Fruit fly (Drosophila melanogaster) whole organism, embryonic: ENCODE results near the gene Nab2.

Experiments used
- Atf-2 ChIP-seq: fragments of 200-800 bp; sonication (Bioruptor generic); optimal IDR thresholded peaks from 2 replicates; lab custom pipeline; 2016; ENCODE audit warnings: missing biosample characterization, missing genetic modification characterization
- CG10366 ChIP-seq: fragments of 200-800 bp; sonication (Bioruptor generic); IDR thresholded peaks from 2 replicates; pipeline ENCODE4 v1.3.6; 2022; ENCODE audit warnings: missing biosample characterization, missing genetic modification characterization
- CG11085 ChIP-seq: fragments of 200-800 bp; sonication (Bioruptor generic); IDR thresholded peaks from 2 replicates; pipeline ENCODE4 v1.3.6; 2022; ENCODE audit warnings: missing biosample characterization, missing genetic modification characterization
- CG12391 ChIP-seq: fragments of 200-800 bp; sonication (Bioruptor generic); optimal IDR thresholded peaks from 3 replicates; lab custom pipeline; 2018; ENCODE audit warnings: missing biosample characterization, mild to moderate bottlenecking, missing genetic modification characterization, moderate library complexity
- CG13296 ChIP-seq: fragments of 200-800 bp; sonication (Bioruptor generic); optimal IDR thresholded peaks from 3 replicates; lab custom pipeline; 2018; ENCODE audit warnings: missing biosample characterization, mild to moderate bottlenecking, missing genetic modification characterization
- CG15011 ChIP-seq: fragments of 200-800 bp; sonication (Bioruptor generic); optimal IDR thresholded peaks from 3 replicates; lab custom pipeline; 2018; ENCODE audit warnings: missing biosample characterization, mild to moderate bottlenecking, missing genetic modification characterization
- CG17912 ChIP-seq: fragments of 200-800 bp; sonication (Bioruptor generic); optimal IDR thresholded peaks from 2 replicates; lab custom pipeline; 2018; ENCODE audit warnings: missing biosample characterization, mild to moderate bottlenecking, missing genetic modification characterization
- CG18011 ChIP-seq: fragments of 200-800 bp; sonication (Bioruptor generic); optimal IDR thresholded peaks from 2 replicates; lab custom pipeline; 2017; ENCODE audit warnings: missing biosample characterization, missing genetic modification characterization, mild to moderate bottlenecking, moderate library complexity, missing genotype
- CG2678 ChIP-seq: fragments of 200-800 bp; sonication (Bioruptor generic); optimal IDR thresholded peaks from 3 replicates; lab custom pipeline; 2019; ENCODE audit warnings: missing biosample characterization, mild to moderate bottlenecking, missing genetic modification characterization, moderate library complexity
- CG2889 ChIP-seq: fragments of 200-800 bp; sonication (Bioruptor generic); IDR thresholded peaks from 3 replicates; pipeline ENCODE4 v1.3.6; 2022; ENCODE audit warnings: missing biosample characterization, missing genetic modification characterization
- CG34422 ChIP-seq: fragments of 200-800 bp; sonication (Bioruptor generic); IDR thresholded peaks from 3 replicates; pipeline ENCODE4 v1.3.6; 2022; ENCODE audit warnings: missing biosample characterization, missing genetic modification characterization
- CG3847 ChIP-seq: fragments of 200-800 bp; sonication (Bioruptor generic); IDR thresholded peaks from 2 replicates; pipeline ENCODE4 v1.3.6; 2022; ENCODE audit warnings: missing biosample characterization, missing genetic modification characterization
- CG3995 ChIP-seq: fragments of 200-800 bp; sonication (Bioruptor generic); optimal IDR thresholded peaks from 3 replicates; lab custom pipeline; 2016; ENCODE audit warnings: missing biosample characterization, missing genetic modification characterization
- CG4282 ChIP-seq: fragments of 200-800 bp; sonication (Bioruptor generic); optimal IDR thresholded peaks from 2 replicates; lab custom pipeline; 2016; ENCODE audit warnings: missing biosample characterization, missing genetic modification characterization
- CG6654 ChIP-seq: fragments of 200-800 bp; sonication (Bioruptor generic); optimal IDR thresholded peaks from 2 replicates; lab custom pipeline; 2017; ENCODE audit warnings: missing biosample characterization, mild to moderate bottlenecking, missing genetic modification characterization
- CG7745 ChIP-seq: fragments of 200-800 bp; sonication (Bioruptor generic); optimal IDR thresholded peaks from 2 replicates; lab custom pipeline; 2018; ENCODE audit warnings: missing biosample characterization, mild to moderate bottlenecking, missing genetic modification characterization, moderate library complexity
- CG7987 ChIP-seq: fragments of 200-800 bp; sonication (Bioruptor generic); optimal IDR thresholded peaks from 2 replicates; lab custom pipeline; 2018; ENCODE audit warnings: missing biosample characterization, mild to moderate bottlenecking, missing genetic modification characterization, moderate library complexity
- CG9932 ChIP-seq: fragments of 200-800 bp; sonication (Bioruptor generic); IDR thresholded peaks from 2 replicates; pipeline ENCODE4 v1.3.6; 2022; ENCODE audit warnings: missing biosample characterization, missing genetic modification characterization
- D ChIP-seq, 2 experiments: fragments of 200-800 bp in 1 of 2; fragments of >200 bp in 1 of 2; sonication (Bioruptor generic) in 1 of 2; optimal IDR thresholded peaks; 2 replicates in 1 of 2; 3 replicates in 1 of 2; lab custom pipeline; 2017; ENCODE audit warnings: mild to moderate bottlenecking in 1 of 2, missing biosample characterization in 1 of 2, missing genetic modification characterization in 1 of 2, missing genetic modification reagents in 1 of 2
- Dek ChIP-seq: fragments of 200-800 bp; sonication (Bioruptor generic); optimal IDR thresholded peaks from 3 replicates; lab custom pipeline; 2019; ENCODE audit warnings: missing biosample characterization, mild to moderate bottlenecking, missing genetic modification characterization, moderate library complexity
- Dp ChIP-seq: fragments of 200-800 bp; sonication (Bioruptor generic); optimal IDR thresholded peaks from 2 replicates; lab custom pipeline; 2018; ENCODE audit warnings: missing biosample characterization, mild to moderate bottlenecking, missing genetic modification characterization, moderate library complexity
- E2f2 ChIP-seq: fragments of 200-800 bp; sonication (Bioruptor generic); IDR thresholded peaks from 2 replicates; pipeline ENCODE4 v1.3.6; 2022; ENCODE audit warnings: missing biosample characterization, missing genetic modification characterization
- Hr3 ChIP-seq: fragments of 200-800 bp; sonication (Bioruptor generic); optimal IDR thresholded peaks from 3 replicates; lab custom pipeline; 2016; ENCODE audit warnings: missing biosample characterization, missing genetic modification characterization
- Lhr ChIP-seq: fragments of 200-800 bp; sonication (Bioruptor generic); optimal IDR thresholded peaks from 3 replicates; lab custom pipeline; 2017; ENCODE audit warnings: mild to moderate bottlenecking, missing biosample characterization, missing genetic modification reagents, missing genetic modification characterization
- MESR4 ChIP-seq: fragments of 200-800 bp; sonication (Bioruptor generic); optimal IDR thresholded peaks from 2 replicates; lab custom pipeline; 2018; ENCODE audit warnings: missing biosample characterization, mild to moderate bottlenecking, missing genetic modification characterization, moderate library complexity
- MTF-1 ChIP-seq: fragments of 200-800 bp; sonication (Bioruptor generic); optimal IDR thresholded peaks from 2 replicates; lab custom pipeline; 2018; ENCODE audit warnings: missing biosample characterization, mild to moderate bottlenecking, missing genetic modification characterization, borderline replicate concordance
- Meics ChIP-seq: fragments of 200-800 bp; sonication (Bioruptor generic); optimal IDR thresholded peaks from 2 replicates; lab custom pipeline; 2017; ENCODE audit warnings: missing biosample characterization, mild to moderate bottlenecking, missing genetic modification characterization
- Mes4 ChIP-seq: fragments of 200-800 bp; sonication (Bioruptor generic); optimal IDR thresholded peaks from 2 replicates; lab custom pipeline; 2016; ENCODE audit warnings: missing biosample characterization, missing genetic modification characterization
- Myb ChIP-seq: fragments of 200-800 bp; sonication (Bioruptor generic); optimal IDR thresholded peaks from 2 replicates; lab custom pipeline; 2016; ENCODE audit warnings: missing biosample characterization, missing genetic modification characterization
- Sry-β ChIP-seq: fragments of 200-800 bp; sonication (Bioruptor generic); optimal IDR thresholded peaks from 2 replicates; lab custom pipeline; 2018; ENCODE audit warnings: missing biosample characterization, mild to moderate bottlenecking, missing genetic modification characterization, moderate library complexity
- ac ChIP-seq: fragments of 200-800 bp; sonication (Bioruptor generic); optimal IDR thresholded peaks from 3 replicates; lab custom pipeline; 2017; ENCODE audit warnings: missing biosample characterization, mild to moderate bottlenecking, missing genetic modification characterization
- al ChIP-seq: fragments of 200-800 bp; sonication (Bioruptor generic); IDR thresholded peaks from 2 replicates; pipeline ENCODE4 v1.3.6; 2022; ENCODE audit warnings: missing biosample characterization, missing genetic modification characterization
- bab2 ChIP-seq: fragments of 200-800 bp; sonication (Bioruptor generic); optimal IDR thresholded peaks from 2 replicates; lab custom pipeline; 2016; ENCODE audit warnings: missing biosample characterization, missing genetic modification characterization
- btn ChIP-seq: fragments of 200-800 bp; sonication (Bioruptor generic); optimal IDR thresholded peaks from 2 replicates; lab custom pipeline; 2016; ENCODE audit warnings: missing biosample characterization, missing genetic modification characterization
- caup ChIP-seq: fragments of 200-800 bp; sonication (Bioruptor generic); optimal IDR thresholded peaks from 3 replicates; lab custom pipeline; 2017; ENCODE audit warnings: missing biosample characterization, mild to moderate bottlenecking, missing genetic modification characterization, moderate library complexity; ENCODE audit not compliant: severe bottlenecking
- chif ChIP-seq, 2 experiments: fragments of 200-800 bp; sonication (Bioruptor generic); optimal IDR thresholded peaks; 3 replicates each; lab custom pipeline; 2016; ENCODE audit warnings: missing biosample characterization in 2 of 2, missing genetic modification characterization in 2 of 2
- crc ChIP-seq: fragments of 200-800 bp; sonication (Bioruptor generic); optimal IDR thresholded peaks from 2 replicates; lab custom pipeline; 2016; ENCODE audit warnings: missing biosample characterization, missing genetic modification characterization
- dysf ChIP-seq: fragments of 200-800 bp; sonication (Bioruptor generic); IDR thresholded peaks from 3 replicates; pipeline ENCODE4 v1.3.6; 2022; ENCODE audit warnings: missing biosample characterization, missing genetic modification characterization
- en ChIP-seq: fragments of 200-800 bp; sonication (Bioruptor generic); optimal IDR thresholded peaks from 2 replicates; lab custom pipeline; 2016; ENCODE audit warnings: missing biosample characterization, missing genetic modification characterization
- ftz-f1 ChIP-seq: fragments of 200-800 bp; sonication (Bioruptor generic); optimal IDR thresholded peaks from 2 replicates; lab custom pipeline; 2016; ENCODE audit warnings: missing biosample characterization, missing genetic modification characterization
- kni ChIP-seq: fragments of 200-800 bp; sonication (Bioruptor generic); optimal IDR thresholded peaks from 3 replicates; lab custom pipeline; 2017; ENCODE audit warnings: mild to moderate bottlenecking, missing biosample characterization, missing genetic modification reagents, missing genetic modification characterization
- run ChIP-seq: fragments of 200-800 bp; sonication (Bioruptor generic); optimal IDR thresholded peaks from 3 replicates; lab custom pipeline; 2018; ENCODE audit warnings: missing biosample characterization, mild to moderate bottlenecking, missing genetic modification characterization
- scrt ChIP-seq: fragments of 200-800 bp; sonication (Bioruptor generic); optimal IDR thresholded peaks from 2 replicates; lab custom pipeline; 2018; ENCODE audit warnings: missing biosample characterization, mild to moderate bottlenecking, missing genetic modification characterization, moderate library complexity
- sug ChIP-seq: fragments of 200-800 bp; optimal IDR thresholded peaks from 2 replicates; lab custom pipeline; 2019; ENCODE audit warnings: missing biosample characterization, mild to moderate bottlenecking, missing genetic modification characterization, moderate library complexity
- tin ChIP-seq: fragments of 200-800 bp; sonication (Bioruptor generic); optimal IDR thresholded peaks from 3 replicates; lab custom pipeline; 2016; ENCODE audit warnings: missing biosample characterization, missing genetic modification characterization
- tll ChIP-seq, 2 experiments: fragments of 200-800 bp in 1 of 2; fragments of >200 bp in 1 of 2; sonication (Bioruptor generic) in 1 of 2; optimal IDR thresholded peaks; 2 replicates each; lab custom pipeline; 2017 to 2019; ENCODE audit warnings: missing biosample characterization in 2 of 2, missing genetic modification characterization in 2 of 2, mild to moderate bottlenecking in 1 of 2, moderate library complexity in 1 of 2
- ttk ChIP-seq: fragments of 200-800 bp; sonication (Bioruptor generic); IDR thresholded peaks from 2 replicates; pipeline ENCODE4 v2.1.2; 2022; ENCODE audit warnings: missing biosample characterization, missing genetic modification characterization
- z ChIP-seq: fragments of 200-800 bp; sonication (Bioruptor generic); IDR thresholded peaks from 3 replicates; pipeline ENCODE4 v1.3.6; 2022; ENCODE audit warnings: missing biosample characterization, missing genetic modification characterization

Nab2 gene

DNA sequence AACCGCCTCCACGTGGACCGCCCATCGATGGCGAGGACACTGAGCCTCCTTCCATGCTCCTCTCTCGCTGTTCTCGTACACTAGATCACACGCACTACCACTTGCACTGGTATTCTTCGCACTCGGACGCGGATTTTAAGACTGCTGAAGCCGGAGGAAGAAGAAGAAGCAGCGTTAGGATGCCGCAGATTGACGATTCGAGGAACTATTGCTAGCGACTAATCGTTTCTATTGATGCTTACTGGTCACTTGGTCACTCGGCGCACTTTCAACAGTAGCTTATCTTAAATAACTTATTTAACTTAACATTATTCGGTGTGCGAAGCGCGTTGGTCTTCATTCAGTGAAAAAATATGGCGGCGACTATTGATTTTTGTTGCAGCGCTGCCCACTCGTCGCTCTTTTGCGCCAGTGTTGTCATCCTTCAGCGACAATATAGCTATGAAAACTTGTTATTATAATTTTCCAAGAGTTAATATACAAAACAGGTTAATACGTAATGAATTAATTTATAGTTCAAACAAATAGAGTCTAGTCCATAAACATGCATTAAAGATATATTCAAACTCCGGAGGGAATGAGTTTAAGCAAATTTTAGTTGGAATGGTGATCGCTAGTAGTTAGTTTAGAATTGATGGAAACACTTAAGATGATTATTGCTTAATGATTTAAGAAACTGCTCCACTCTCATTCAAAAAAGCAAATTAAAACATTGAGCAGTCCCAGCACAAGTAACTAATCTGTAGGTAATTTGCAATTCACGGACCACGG lies 30.4 kb upstream of the Nab2 start, which contains the start of the genes CG5746 and CG6454 (continued):
- no peak for TF ChIP-seq Meics (GFP tag; lab: Kevin White, UChicago)
- TF ChIP-seq CG18011 (GFP tag; lab: Kevin White, UChicago), result no peak
- no peak for TF ChIP-seq CG11085 (GFP tag; lab: Robert Waterston, UW)
- TF ChIP-seq CG3847 (GFP tag; lab: Robert Waterston, UW), result 0 out of 2 replicates have a peak, but pooled peaks have one; percentile 33
- TF ChIP-seq tll (GFP tag; optimal IDR thresholded peaks at IDR 0.05; lab: Kevin White, UChicago), result peak in 1 of 2 experiments; percentile 11
- TF ChIP-seq MTF-1 (GFP tag; lab: Kevin White, UChicago), result no peak
- no peak; the same call in 1 of the 2 replicates for TF ChIP-seq E2f2 (GFP tag; lab: Robert Waterston, UW)
- peak; percentile 73 for TF ChIP-seq Hr3 (GFP tag; lab: Kevin White, UChicago)
- no peak for TF ChIP-seq CG10366 (GFP tag; lab: Robert Waterston, UW)
- TF ChIP-seq al (GFP tag; lab: Robert Waterston, UW), result peak; percentile 44
- no peak for TF ChIP-seq CG4282
- no peak for TF ChIP-seq Mes4 (GFP tag; lab: Kevin White, UChicago)
- TF ChIP-seq Sry-β (GFP tag; lab: Kevin White, UChicago), result peak; percentile 85
- TF ChIP-seq caup (GFP tag; lab: Kevin White, UChicago), result no peak
- TF ChIP-seq Dek (tag; lab: Kevin White, UChicago), result peak; percentile 42
- no peak for TF ChIP-seq CG15011 (GFP tag; lab: Kevin White, UChicago)
- TF ChIP-seq tin (GFP tag; lab: Kevin White, UChicago), result peak; percentile 45
- TF ChIP-seq Myb, result peak; percentile 48
- TF ChIP-seq Lhr (GFP tag; lab: Kevin White, UChicago), result no peak
- TF ChIP-seq ttk, result no peak
- no peak for TF ChIP-seq CG13296
- TF ChIP-seq en, result no peak
- no peak for TF ChIP-seq CG9932 (GFP tag; lab: Robert Waterston, UW)
- TF ChIP-seq crc, result peak; percentile 11
- TF ChIP-seq CG2889, result 0 out of 3 replicates have a peak, but pooled peaks have one; percentile 53
- no peak for TF ChIP-seq CG7745
- TF ChIP-seq bab2 (GFP tag; lab: Kevin White, UChicago), result peak; percentile 59
- no peak for TF ChIP-seq kni (GFP tag; lab: Kevin White, UChicago)
- TF ChIP-seq CG6654 (GFP tag; lab: Kevin White, UChicago), result no peak
- peak; percentile 63 for TF ChIP-seq CG3995 (GFP tag; lab: Kevin White, UChicago)
- TF ChIP-seq MESR4 (GFP tag; lab: Kevin White, UChicago), result peak; percentile 99
- no peak for TF ChIP-seq scrt
- no peak for TF ChIP-seq CG2678 (tag; lab: Kevin White, UChicago)
- no peak for TF ChIP-seq D (optimal IDR thresholded peaks at IDR 0.05; lab: Kevin White, UChicago)
- no peak for TF ChIP-seq D (GFP tag; optimal IDR thresholded peaks at IDR 0.05; lab: Kevin White, UChicago)
- no peak for TF ChIP-seq z
- no peak for TF ChIP-seq btn (GFP tag; lab: Kevin White, UChicago)
- TF ChIP-seq CG34422 (GFP tag; lab: Robert Waterston, UW), result peak; percentile 65
- TF ChIP-seq Atf-2 (GFP tag; lab: Kevin White, UChicago), result peak; percentile 51
- no peak for TF ChIP-seq CG17912 (GFP tag; lab: Kevin White, UChicago)
- TF ChIP-seq chif (GFP tag; optimal IDR thresholded peaks at IDR 0.05; lab: Kevin White, UChicago), result peak in 1 of 2 experiments; percentile 47
- TF ChIP-seq sug (tag; lab: Kevin White, UChicago), result no peak
- TF ChIP-seq dysf (GFP tag; lab: Robert Waterston, UW), result no peak; the same call in 2 of the 3 replicates
- no peak for TF ChIP-seq run (tag; lab: Kevin White, UChicago)
- TF ChIP-seq CG12391 (tag; lab: Kevin White, UChicago), result peak; percentile 78
- TF ChIP-seq Dp (GFP tag; lab: Kevin White, UChicago), result peak; percentile 14
- TF ChIP-seq ftz-f1, result no peak
- no peak for TF ChIP-seq CG7987
- TF ChIP-seq ac, result no peak
